Worm (Caenorhabditis elegans) whole organism, L2 larva: Measurements from ENCODE around the gene lact-7.

Experiments used
- F13H6.1 ChIP-seq: sonication (generic microtip); optimal IDR thresholded peaks from 2 replicates; lab custom pipeline; 2016; ENCODE audit warnings: missing genetic modification characterization, missing compliant biosample characterization
- R02D3.7 ChIP-seq: fragments of 150-350 bp; optimal IDR thresholded peaks from 2 replicates; lab custom pipeline; 2014; ENCODE audit warnings: missing biosample characterization, missing genetic modification characterization
- ZK546.5 ChIP-seq: sonication (generic microtip); optimal IDR thresholded peaks from 2 replicates; lab custom pipeline; 2017; ENCODE audit warnings: missing biosample characterization, missing genetic modification characterization
- alr-1 ChIP-seq: fragments of 150-350 bp; optimal IDR thresholded peaks from 2 replicates; lab custom pipeline; 2014; ENCODE audit warnings: missing biosample characterization, missing genetic modification characterization
- ama-1 ChIP-seq: fragments of 150-350 bp; optimal IDR thresholded peaks from 2 replicates; lab custom pipeline; 2018; ENCODE audit warnings: inconsistent platforms
- blmp-1 ChIP-seq: sonication (generic microtip); optimal IDR thresholded peaks from 2 replicates; lab custom pipeline; 2017; ENCODE audit warnings: missing genetic modification characterization, mild to moderate bottlenecking, missing compliant biosample characterization, antibody characterized with exemption, moderate library complexity; ENCODE audit not compliant: insufficient read depth
- ceh-16 ChIP-seq: fragments of 150-350 bp; optimal IDR thresholded peaks from 2 replicates; lab custom pipeline; 2014; ENCODE audit warnings: missing biosample characterization, missing genetic modification characterization
- ceh-82 ChIP-seq: fragments of 150-350 bp; optimal IDR thresholded peaks from 2 replicates; lab custom pipeline; 2014; ENCODE audit warnings: missing biosample characterization, missing genetic modification characterization
- crh-2 ChIP-seq: sonication (generic microtip); optimal IDR thresholded peaks from 2 replicates; lab custom pipeline; 2017; ENCODE audit warnings: missing biosample characterization, missing genetic modification characterization
- egl-27 ChIP-seq: sonication (generic microtip); optimal IDR thresholded peaks from 3 replicates; lab custom pipeline; 2017; ENCODE audit warnings: missing biosample characterization, missing genetic modification reagents, missing genetic modification characterization
- gmeb-1 ChIP-seq: fragments of 150-350 bp; optimal IDR thresholded peaks from 2 replicates; lab custom pipeline; 2014; ENCODE audit warnings: missing biosample characterization, missing genetic modification characterization
- lin-13 ChIP-seq: fragments of 150-350 bp; optimal IDR thresholded peaks from 2 replicates; lab custom pipeline; 2014; ENCODE audit warnings: missing biosample characterization, missing genetic modification reagents, missing genetic modification characterization
- lsy-2 ChIP-seq, 2 experiments: fragments of 150-350 bp in 1 of 2; sonication (generic microtip) in 1 of 2; optimal IDR thresholded peaks; 2 replicates each; lab custom pipeline; 2014 to 2017; ENCODE audit warnings: missing biosample characterization in 2 of 2, missing genetic modification characterization in 2 of 2
- mab-5 ChIP-seq: fragments of 150-350 bp; optimal IDR thresholded peaks from 2 replicates; lab custom pipeline; 2014; ENCODE audit warnings: missing biosample characterization, missing genetic modification characterization
- mbf-1 ChIP-seq: sonication (generic microtip); optimal IDR thresholded peaks from 2 replicates; lab custom pipeline; 2017; ENCODE audit warnings: missing biosample characterization, missing genetic modification characterization
- mdl-1 ChIP-seq, 2 experiments: fragments of 150-350 bp in 1 of 2; sonication (generic microtip) in 1 of 2; optimal IDR thresholded peaks; 2 replicates each; lab custom pipeline; 2017; ENCODE audit warnings: missing biosample characterization in 2 of 2, missing genetic modification characterization in 2 of 2
- nhr-10 ChIP-seq: sonication (generic microtip); optimal IDR thresholded peaks from 2 replicates; lab custom pipeline; 2017; ENCODE audit warnings: missing biosample characterization, missing genetic modification characterization
- nhr-129 ChIP-seq: fragments of 150-350 bp; optimal IDR thresholded peaks from 2 replicates; lab custom pipeline; 2014; ENCODE audit warnings: missing biosample characterization, missing genetic modification characterization
- nhr-21 ChIP-seq: fragments of 150-350 bp; optimal IDR thresholded peaks from 2 replicates; lab custom pipeline; 2014; ENCODE audit warnings: missing biosample characterization, missing genetic modification characterization
- nhr-237 ChIP-seq: fragments of 150-350 bp; optimal IDR thresholded peaks from 2 replicates; lab custom pipeline; 2014; ENCODE audit warnings: missing biosample characterization, missing genetic modification characterization
- nhr-25 ChIP-seq: fragments of 150-350 bp; sonication (generic microtip); optimal IDR thresholded peaks from 3 replicates; lab custom pipeline; 2014; ENCODE audit warnings: missing biosample characterization, missing genetic modification characterization
- nhr-6 ChIP-seq: fragments of 150-350 bp; optimal IDR thresholded peaks from 2 replicates; lab custom pipeline; 2014; ENCODE audit warnings: missing biosample characterization, missing genetic modification characterization
- nhr-77 ChIP-seq: fragments of 150-350 bp; optimal IDR thresholded peaks from 2 replicates; lab custom pipeline; 2014; ENCODE audit warnings: missing biosample characterization, missing genetic modification characterization
- peb-1 ChIP-seq: fragments of 150-350 bp; optimal IDR thresholded peaks from 2 replicates; lab custom pipeline; 2014; ENCODE audit warnings: missing biosample characterization, missing genetic modification characterization
- sem-4 ChIP-seq: fragments of 150-350 bp; optimal IDR thresholded peaks from 2 replicates; lab custom pipeline; 2014; ENCODE audit warnings: missing biosample characterization, missing genetic modification reagents, missing genetic modification characterization
- sma-3 ChIP-seq: sonication (generic microtip); optimal IDR thresholded peaks from 2 replicates; lab custom pipeline; 2016; ENCODE audit warnings: missing genetic modification reagents, missing genetic modification characterization, missing compliant biosample characterization
- sma-9 ChIP-seq, 2 experiments: fragments of 150-350 bp in 1 of 2; sonication (generic microtip) in 1 of 2; optimal IDR thresholded peaks; 2 replicates each; lab custom pipeline; 2014 to 2016; ENCODE audit warnings: missing genetic modification characterization in 2 of 2, mild to moderate bottlenecking in 1 of 2, missing biosample characterization in 1 of 2, missing compliant biosample characterization in 1 of 2, missing genetic modification reagents in 1 of 2, moderate library complexity in 1 of 2
- snpc-4 ChIP-seq: fragments of 150-350 bp; optimal IDR thresholded peaks from 2 replicates; lab custom pipeline; 2014; ENCODE audit warnings: missing biosample characterization, missing genetic modification characterization
- unc-55 ChIP-seq: fragments of 150-350 bp; sonication (generic microtip); optimal IDR thresholded peaks from 3 replicates; lab custom pipeline; 2014; ENCODE audit warnings: missing biosample characterization, missing genetic modification reagents, missing genetic modification characterization
- unc-62 ChIP-seq: fragments of 150-350 bp; optimal IDR thresholded peaks from 2 replicates; lab custom pipeline; 2014; ENCODE audit warnings: missing biosample characterization, missing genetic modification reagents, missing genetic modification characterization
- zag-1 ChIP-seq: fragments of 150-350 bp; optimal IDR thresholded peaks from 2 replicates; lab custom pipeline; 2014; ENCODE audit warnings: missing biosample characterization, missing genetic modification characterization
- ztf-11 ChIP-seq: sonication (generic microtip); optimal IDR thresholded peaks from 2 replicates; lab custom pipeline; 2017; ENCODE audit warnings: missing biosample characterization, missing genetic modification characterization
- ztf-4 ChIP-seq: fragments of 150-350 bp; optimal IDR thresholded peaks from 2 replicates; lab custom pipeline; 2014; ENCODE audit warnings: missing biosample characterization, missing genetic modification characterization

lact-7 gene

ce11 chrX:11711437-11712080 is 47.4 kb upstream of the lact-7 start:
- no peak for TF ChIP-seq blmp-1 (tag; lab: Kevin White, UChicago)
- TF ChIP-seq ztf-11 (tag; lab: Kevin White, UChicago), result no peak
- no peak for TF ChIP-seq nhr-237
- TF ChIP-seq R02D3.7 (tag; lab: Kevin White, UChicago), result no peak
- TF ChIP-seq ceh-82 (tag; lab: Kevin White, UChicago), result no peak
- no peak for TF ChIP-seq nhr-25
- TF ChIP-seq lsy-2 (tag; optimal IDR thresholded peaks at IDR 0.05; lab: Kevin White, UChicago), result no peak
- TF ChIP-seq mab-5 (tag; lab: Kevin White, UChicago), result no peak
- TF ChIP-seq nhr-21 (tag; lab: Kevin White, UChicago), result no peak
- no peak for TF ChIP-seq mdl-1 (tag; optimal IDR thresholded peaks at IDR 0.05; lab: Kevin White, UChicago)
- TF ChIP-seq ztf-4, result no peak
- no peak for TF ChIP-seq F13H6.1 (tag; lab: Kevin White, UChicago)
- TF ChIP-seq crh-2 (tag; lab: Kevin White, UChicago), result no peak
- no peak for TF ChIP-seq ceh-16 (tag; lab: Kevin White, UChicago)
- TF ChIP-seq lin-13, result no peak
- no peak for TF ChIP-seq alr-1
- TF ChIP-seq peb-1 (tag; lab: Kevin White, UChicago), result no peak
- no peak for TF ChIP-seq zag-1
- TF ChIP-seq nhr-6 (tag; lab: Kevin White, UChicago), result no peak

ce11 chrX:11712230-11712853 is 46.6 kb upstream of the lact-7 start, which contains the start of gene col-180:
col-180 (minus strand) TSS chrX:11712280.
- TF ChIP-seq snpc-4 (tag; lab: Kevin White, UChicago), result no peak
- TF ChIP-seq unc-55 (GFP tag; lab: Kevin White, UChicago), result no peak
- no peak for TF ChIP-seq sma-9 (GFP tag; optimal IDR thresholded peaks at IDR 0.05; lab: Kevin White, UChicago)
- no peak for TF ChIP-seq sma-9 (tag; optimal IDR thresholded peaks at IDR 0.05; lab: Kevin White, UChicago)
- TF ChIP-seq unc-62 (GFP tag; lab: Kevin White, UChicago), result no peak
- no peak for TF ChIP-seq ztf-4
- no peak for TF ChIP-seq egl-27
- TF ChIP-seq ZK546.5, result no peak
- TF ChIP-seq nhr-77 (tag; lab: Kevin White, UChicago), result no peak
- TF ChIP-seq zag-1, result no peak
- no peak for TF ChIP-seq sma-3 (GFP tag; lab: Kevin White, UChicago)

ce11 chrX:11716463-11716960 is 42.4 kb upstream of the lact-7 start, which contains the start of gene C44C10.9:
C44C10.9 (minus strand) TSS chrX:11716513.
- no peak for TF ChIP-seq nhr-10 (tag; lab: Kevin White, UChicago)
- TF ChIP-seq mdl-1 (tag; optimal IDR thresholded peaks at IDR 0.05; lab: Kevin White, UChicago), result no peak
- no peak for TF ChIP-seq ztf-4
- no peak for TF ChIP-seq sma-3 (GFP tag; lab: Kevin White, UChicago)
- TF ChIP-seq blmp-1 (tag; lab: Kevin White, UChicago), result peak; percentile 28
- no peak for TF ChIP-seq mbf-1
- TF ChIP-seq sem-4 (tag; lab: Kevin White, UChicago), result no peak
- no peak for TF ChIP-seq unc-62 (GFP tag; lab: Kevin White, UChicago)
- TF ChIP-seq sma-9 (GFP tag; optimal IDR thresholded peaks at IDR 0.05; lab: Kevin White, UChicago), result no peak
- no peak for TF ChIP-seq sma-9 (tag; optimal IDR thresholded peaks at IDR 0.05; lab: Kevin White, UChicago)
- no peak for TF ChIP-seq R02D3.7 (tag; lab: Kevin White, UChicago)
- no peak for TF ChIP-seq gmeb-1 (tag; lab: Kevin White, UChicago)
- no peak for TF ChIP-seq nhr-129 (tag; lab: Kevin White, UChicago)
- TF ChIP-seq nhr-25, result peak; percentile 42

- no peak for TF ChIP-seq ama-1
- TF ChIP-seq mbf-1, result no peak
- TF ChIP-seq nhr-129 (tag; lab: Kevin White, UChicago), result peak; percentile 3
- TF ChIP-seq F13H6.1 (tag; lab: Kevin White, UChicago), result peak; percentile 53
- TF ChIP-seq nhr-77 (tag; lab: Kevin White, UChicago), result no peak
- TF ChIP-seq, all 48 proteins: peak for 2
Measured at ce11 chrX:11718751-11719150, 40.2 kb upstream of the lact-7 start.
